Fruit fly (Drosophila melanogaster): Measurements from ENCODE around the gene PIG-P.

The PIG-P gene

dm6 chr3R:26106595-26107152 is 48.7 kb upstream of the PIG-P start, which contains the start of gene Cipc (continued):
- no peak for TF ChIP-seq stwl (tag; optimal IDR thresholded peaks at IDR 0.05)
- no peak for TF ChIP-seq CG4404 (GFP tag; IDR thresholded peaks at IDR 0.05)
- peak; percentile 47 for TF ChIP-seq Hr3 (GFP tag; optimal IDR thresholded peaks at IDR 0.05)
- TF ChIP-seq ERR (GFP tag; optimal IDR thresholded peaks at IDR 0.05), result no peak
- peak; percentile 39; the same call in 1 of the 3 replicates for TF ChIP-seq CG34422 (GFP tag; IDR thresholded peaks at IDR 0.05)
- TF ChIP-seq CG17359 (tag; optimal IDR thresholded peaks at IDR 0.05), result peak; percentile 85
- TF ChIP-seq CG2116 (GFP tag; optimal IDR thresholded peaks at IDR 0.05), result peak; percentile 15
- TF ChIP-seq CG17361 (GFP tag; IDR thresholded peaks at IDR 0.05), result peak; percentile 70; the same call in 2 of the 3 replicates
- TF ChIP-seq sima (GFP tag; optimal IDR thresholded peaks at IDR 0.05), result no peak
- TF ChIP-seq Blimp-1 (GFP tag; optimal IDR thresholded peaks at IDR 0.05), result peak; percentile 85
- TF ChIP-seq toy (GFP tag; IDR thresholded peaks at IDR 0.05), result no peak
- no peak for TF ChIP-seq Myb (GFP tag; optimal IDR thresholded peaks at IDR 0.05)
- peak; percentile 10; the same call in 1 of the 2 replicates for TF ChIP-seq ttk (GFP tag; IDR thresholded peaks at IDR 0.05)
- TF ChIP-seq caup (GFP tag; optimal IDR thresholded peaks at IDR 0.05; ENCODE audit: severe bottlenecking), result peak; percentile 92
- no peak for TF ChIP-seq Bteb2 (GFP tag; optimal IDR thresholded peaks at IDR 0.05)
- TF ChIP-seq pita (GFP tag; optimal IDR thresholded peaks at IDR 0.05), result no peak
- TF ChIP-seq CG43689 (GFP tag; IDR thresholded peaks at IDR 0.05), result peak; percentile 45; the same call in 1 of the 2 replicates
- TF ChIP-seq YL-1 (GFP tag; optimal IDR thresholded peaks at IDR 0.05), result peak; percentile 6
- TF ChIP-seq CG9727 (GFP tag; optimal IDR thresholded peaks at IDR 0.05), result peak; percentile 80
- no peak for TF ChIP-seq CG12236 (GFP tag; optimal IDR thresholded peaks at IDR 0.05)
- TF ChIP-seq CG15514 (GFP tag; optimal IDR thresholded peaks at IDR 0.05), result peak; percentile 52
- no peak; the same call in none of the 2 replicates for TF ChIP-seq CG10366 (GFP tag; IDR thresholded peaks at IDR 0.05)
- TF ChIP-seq bbx (GFP tag; IDR thresholded peaks at IDR 0.05; ENCODE audit: partially characterized antibody), result peak; percentile 35; the same call in 1 of the 2 replicates
- no peak for TF ChIP-seq disco-r (GFP tag; optimal IDR thresholded peaks at IDR 0.05)
- TF ChIP-seq HmgZ (tag; optimal IDR thresholded peaks at IDR 0.05), result peak; percentile 52
- TF ChIP-seq aop (GFP tag; IDR thresholded peaks at IDR 0.05), result peak; percentile 23; the same call in 1 of the 2 replicates
- TF ChIP-seq bsh (GFP tag; optimal IDR thresholded peaks at IDR 0.05), result peak in 1 of 2 experiments; percentile 58
- TF ChIP-seq kay (GFP tag; optimal IDR thresholded peaks at IDR 0.05), result peak; percentile 58
- TF ChIP-seq CG12155 (GFP tag; optimal IDR thresholded peaks at IDR 0.05), result peak; percentile 17
- no peak for TF ChIP-seq CG8765 (GFP tag; IDR thresholded peaks at IDR 0.05)
- TF ChIP-seq CG8281 (tag; optimal IDR thresholded peaks at IDR 0.05), result peak; percentile 3
- TF ChIP-seq CG6254 (GFP tag; optimal IDR thresholded peaks at IDR 0.05), result peak; percentile 17
- TF ChIP-seq Nf-YB (GFP tag; optimal IDR thresholded peaks at IDR 0.05), result peak; percentile 70
- peak; percentile 83 for TF ChIP-seq vvl (GFP tag; IDR thresholded peaks at IDR 0.05)
- TF ChIP-seq CG7357 (GFP tag; IDR thresholded peaks at IDR 0.05), result peak; percentile 34; the same call in 1 of the 3 replicates
- TF ChIP-seq insv (GFP tag; optimal IDR thresholded peaks at IDR 0.05), result peak in 1 of 2 experiments; percentile 38
- no peak for TF ChIP-seq trh (GFP tag; optimal IDR thresholded peaks at IDR 0.05)
- peak; percentile 83 for TF ChIP-seq D19A (tag; optimal IDR thresholded peaks at IDR 0.05)
- peak; percentile 81; the same call in 2 of the 3 replicates for TF ChIP-seq CG6175 (GFP tag; IDR thresholded peaks at IDR 0.05)
- no peak for TF ChIP-seq CG11504 (tag; optimal IDR thresholded peaks at IDR 0.05)
- TF ChIP-seq tin (GFP tag; optimal IDR thresholded peaks at IDR 0.05), result peak; percentile 74
- TF ChIP-seq bowl (GFP tag; IDR thresholded peaks at IDR 0.05), result no peak
- TF ChIP-seq CG18011 (GFP tag; optimal IDR thresholded peaks at IDR 0.05), result peak; percentile 5
- no peak for TF ChIP-seq CG3065 (GFP tag; optimal IDR thresholded peaks at IDR 0.05)
- TF ChIP-seq CG10147 (GFP tag; optimal IDR thresholded peaks at IDR 0.05), result peak; percentile 65
- TF ChIP-seq NfI (GFP tag; optimal IDR thresholded peaks at IDR 0.05), result peak; percentile 82
- TF ChIP-seq CG13424 (tag; optimal IDR thresholded peaks at IDR 0.05), result peak; percentile 86
- TF ChIP-seq wor (GFP tag; IDR thresholded peaks at IDR 0.05), result no peak
- TF ChIP-seq CG18619 (GFP tag; optimal IDR thresholded peaks at IDR 0.05), result peak; percentile 79
- TF ChIP-seq sob (GFP tag; IDR thresholded peaks at IDR 0.05), result peak; percentile 64

Measured in whole organism, embryonic.